Worm (Caenorhabditis elegans) whole organism, young adult: ENCODE measurements around the gene twk-23.

Experiments used
- B0019.2 ChIP-seq: fragments of 200-800 bp; sonication (Bioruptor generic); conservative IDR thresholded peaks from 2 replicates; pipeline ENCODE4 v1.3.6; 2022; ENCODE audit warnings: missing genetic modification reagents, missing genetic modification characterization, missing compliant biosample characterization
- B0035.1 ChIP-seq: sonication (generic microtip); optimal IDR thresholded peaks from 2 replicates; lab custom pipeline; 2016; ENCODE audit warnings: missing genetic modification characterization, mild to moderate bottlenecking, missing compliant biosample characterization, missing genotype, missing genetic modification reagents
- B0261.1 ChIP-seq: sonication (generic microtip); optimal IDR thresholded peaks from 2 replicates; lab custom pipeline; 2016; ENCODE audit warnings: mild to moderate bottlenecking, missing genetic modification characterization, moderate library complexity, missing compliant biosample characterization
- B0336.3 ChIP-seq: fragments of 200-800 bp; sonication (Bioruptor generic); IDR thresholded peaks from 2 replicates; pipeline ENCODE4 v1.3.6; 2022; ENCODE audit warnings: missing genetic modification characterization, missing compliant biosample characterization
- C06A6.2 ChIP-seq: fragments of 200-800 bp; sonication (Bioruptor generic); conservative IDR thresholded peaks from 2 replicates; pipeline ENCODE4 v1.3.6; 2022; ENCODE audit warnings: missing genetic modification characterization, missing compliant biosample characterization
- C17E4.6 ChIP-seq: fragments of 200-800 bp; sonication (Bioruptor generic); IDR thresholded peaks from 2 replicates; pipeline ENCODE4 v1.3.6; 2022; ENCODE audit warnings: missing genetic modification reagents, missing genetic modification characterization, missing compliant biosample characterization
- D2030.7 ChIP-seq: fragments of 200-800 bp; sonication (Bioruptor generic); IDR thresholded peaks from 2 replicates; pipeline ENCODE4 v1.3.6; 2022; ENCODE audit warnings: missing genetic modification reagents, missing genetic modification characterization, missing compliant biosample characterization
- F23B12.7 ChIP-seq: sonication (generic microtip); optimal IDR thresholded peaks from 2 replicates; lab custom pipeline; 2017; ENCODE audit warnings: missing genetic modification characterization, mild to moderate bottlenecking, missing compliant biosample characterization, antibody characterized with exemption, moderate library complexity; ENCODE audit not compliant: insufficient read depth
- F33H1.4 ChIP-seq: fragments of 200-800 bp; sonication (Bioruptor generic); IDR thresholded peaks from 2 replicates; pipeline ENCODE4 v1.3.6; 2022; ENCODE audit warnings: missing genetic modification reagents, missing genetic modification characterization, missing compliant biosample characterization
- F37B4.10 ChIP-seq: fragments of 200-800 bp; sonication (Bioruptor generic); IDR thresholded peaks from 2 replicates; pipeline ENCODE4 v1.3.6; 2022; ENCODE audit warnings: missing genetic modification characterization, missing compliant biosample characterization
- F39B2.1 ChIP-seq: fragments of 200-800 bp; sonication (Bioruptor generic); IDR thresholded peaks from 2 replicates; pipeline ENCODE4 v1.3.6; 2022; ENCODE audit warnings: missing genetic modification reagents, missing genetic modification characterization, missing compliant biosample characterization
- Y53F4B.3 ChIP-seq: fragments of 200-800 bp; sonication (Bioruptor generic); IDR thresholded peaks from 2 replicates; pipeline ENCODE4 v1.3.6; 2022; ENCODE audit warnings: missing genetic modification reagents, missing genetic modification characterization, missing compliant biosample characterization
- Y56A3A.18 ChIP-seq: fragments of 200-800 bp; sonication (Bioruptor generic); IDR thresholded peaks from 2 replicates; pipeline ENCODE4 v1.3.6; 2022; ENCODE audit warnings: missing genetic modification reagents, missing genetic modification characterization, missing compliant biosample characterization
- ZK185.1 ChIP-seq: sonication (generic microtip); optimal IDR thresholded peaks from 2 replicates; lab custom pipeline; 2016; ENCODE audit warnings: mild to moderate bottlenecking, missing genetic modification characterization, missing compliant biosample characterization; ENCODE audit not compliant: poor library complexity, severe bottlenecking
- ama-1 ChIP-seq, 3 experiments: fragments of 150-350 bp in 1 of 3; sonication (generic microtip) in 2 of 3; optimal IDR thresholded peaks; 2 replicates each; lab custom pipeline; 2014 to 2018; ENCODE audit warnings: missing biosample characterization in 2 of 3, missing genetic modification characterization in 2 of 3, missing genetic modification reagents in 2 of 3
- aptf-3 ChIP-seq: fragments of 200-800 bp; sonication (Bioruptor generic); IDR thresholded peaks from 2 replicates; pipeline ENCODE4 v1.3.6; 2022; ENCODE audit warnings: missing genetic modification characterization, missing compliant biosample characterization
- cebp-1 ChIP-seq, 2 experiments: fragments of 200-800 bp in 1 of 2; sonication (Bioruptor generic) in 1 of 2; sonication (generic microtip) in 1 of 2; IDR thresholded peaks in 1 of 2; optimal IDR thresholded peaks in 1 of 2; 2 replicates each; pipeline versions ENCODE4 v1.3.6 to Lab custom; 2017 to 2022; ENCODE audit warnings: missing compliant biosample characterization in 2 of 2, missing genetic modification characterization in 2 of 2, mild to moderate bottlenecking in 1 of 2, missing genetic modification reagents in 1 of 2, moderate library complexity in 1 of 2
- ceh-27 ChIP-seq: fragments of 200-800 bp; sonication (Bioruptor generic); optimal IDR thresholded peaks from 2 replicates; lab custom pipeline; 2018; ENCODE audit warnings: mild to moderate bottlenecking, missing genetic modification characterization, moderate library complexity, missing compliant biosample characterization
- ceh-40 ChIP-seq: fragments of 200-800 bp; sonication (Bioruptor generic); IDR thresholded peaks from 2 replicates; pipeline ENCODE4 v1.3.6; 2022; ENCODE audit warnings: missing genetic modification characterization, missing compliant biosample characterization
- ceh-79 ChIP-seq: sonication (generic microtip); optimal IDR thresholded peaks from 2 replicates; lab custom pipeline; 2017; ENCODE audit warnings: mild to moderate bottlenecking, missing genetic modification characterization, missing compliant biosample characterization
- chd-7 ChIP-seq: sonication (generic microtip); optimal IDR thresholded peaks from 2 replicates; lab custom pipeline; 2016; ENCODE audit warnings: mild to moderate bottlenecking, missing genetic modification characterization, moderate library complexity, missing compliant biosample characterization
- dox-1 ChIP-seq: fragments of 200-800 bp; sonication (Bioruptor generic); IDR thresholded peaks from 2 replicates; pipeline ENCODE4 v1.3.6; 2022; ENCODE audit warnings: missing genetic modification reagents, missing genetic modification characterization, missing compliant biosample characterization
- efl-1 ChIP-seq: fragments of 150-350 bp; optimal IDR thresholded peaks from 2 replicates; lab custom pipeline; 2014; ENCODE audit warnings: missing biosample characterization, missing genetic modification reagents, missing genetic modification characterization
- ets-4 ChIP-seq: fragments of 200-800 bp; sonication (Bioruptor generic); optimal IDR thresholded peaks from 2 replicates; lab custom pipeline; 2018; ENCODE audit warnings: mild to moderate bottlenecking, missing genetic modification characterization, missing compliant biosample characterization
- fkh-3 ChIP-seq: sonication (generic microtip); optimal IDR thresholded peaks from 2 replicates; lab custom pipeline; 2016; ENCODE audit warnings: mild to moderate bottlenecking, missing genetic modification characterization, missing compliant biosample characterization
- hmg-1.2 ChIP-seq: fragments of 200-800 bp; sonication (Bioruptor generic); IDR thresholded peaks from 2 replicates; pipeline ENCODE4 v1.3.6; 2022; ENCODE audit warnings: missing genetic modification reagents, missing genetic modification characterization, missing compliant biosample characterization
- hrde-1 ChIP-seq: sonication (generic microtip); optimal IDR thresholded peaks from 2 replicates; lab custom pipeline; 2016; ENCODE audit warnings: missing genetic modification characterization, mild to moderate bottlenecking, missing compliant biosample characterization, moderate library complexity, missing genotype, missing genetic modification reagents, borderline replicate concordance
- let-607 ChIP-seq, 2 experiments: fragments of 200-800 bp in 1 of 2; sonication (Bioruptor generic) in 1 of 2; sonication (generic microtip) in 1 of 2; optimal IDR thresholded peaks; 2 replicates each; lab custom pipeline; 2016 to 2018; ENCODE audit warnings: mild to moderate bottlenecking in 2 of 2, missing compliant biosample characterization in 2 of 2, missing genetic modification characterization in 2 of 2, moderate library complexity in 2 of 2, missing genotype in 1 of 2
- lin-26 ChIP-seq: fragments of 200-800 bp; sonication (Bioruptor generic); IDR thresholded peaks from 2 replicates; pipeline ENCODE4 v1.3.6; 2022; ENCODE audit warnings: missing genetic modification reagents, missing genetic modification characterization, missing compliant biosample characterization
- madf-10 ChIP-seq: sonication (generic microtip); optimal IDR thresholded peaks from 2 replicates; lab custom pipeline; 2016; ENCODE audit warnings: mild to moderate bottlenecking, missing genetic modification characterization, missing compliant biosample characterization
- mel-28 ChIP-seq: sonication (generic microtip); optimal IDR thresholded peaks from 2 replicates; lab custom pipeline; 2016; ENCODE audit warnings: borderline replicate concordance, mild to moderate bottlenecking, missing genetic modification characterization, missing compliant biosample characterization
- mxl-1 ChIP-seq: sonication (generic microtip); optimal IDR thresholded peaks from 2 replicates; lab custom pipeline; 2016; ENCODE audit warnings: missing genetic modification characterization, missing compliant biosample characterization
- nfyb-1 ChIP-seq: fragments of 200-800 bp; sonication (Bioruptor generic); IDR thresholded peaks from 2 replicates; pipeline ENCODE4 v1.3.6; 2022; ENCODE audit warnings: missing genetic modification reagents, missing genetic modification characterization, missing compliant biosample characterization
- nhr-179 ChIP-seq: sonication (generic microtip); optimal IDR thresholded peaks from 2 replicates; lab custom pipeline; 2016; ENCODE audit warnings: mild to moderate bottlenecking, missing genetic modification characterization, missing compliant biosample characterization
- nhr-80 ChIP-seq: sonication (generic microtip); optimal IDR thresholded peaks from 2 replicates; lab custom pipeline; 2016; ENCODE audit warnings: missing genetic modification characterization, missing compliant biosample characterization
- nhr-90 ChIP-seq: sonication (generic microtip); optimal IDR thresholded peaks from 2 replicates; lab custom pipeline; 2016; ENCODE audit warnings: missing genotype, mild to moderate bottlenecking, missing genetic modification characterization, missing compliant biosample characterization
- pha-4 ChIP-seq: fragments of 150-350 bp; sonication (generic microtip); optimal IDR thresholded peaks from 2 replicates; lab custom pipeline; 2014; ENCODE audit warnings: missing biosample characterization, missing genetic modification reagents, missing genetic modification characterization
- repo-1 ChIP-seq: sonication (generic microtip); optimal IDR thresholded peaks from 2 replicates; lab custom pipeline; 2017; ENCODE audit warnings: mild to moderate bottlenecking, missing genetic modification characterization, missing compliant biosample characterization
- sdz-38 ChIP-seq: sonication (generic microtip); optimal IDR thresholded peaks from 2 replicates; lab custom pipeline; 2016; ENCODE audit warnings: missing genotype, missing genetic modification characterization, missing compliant biosample characterization
- snpc-1.3 ChIP-seq: sonication (generic microtip); optimal IDR thresholded peaks from 2 replicates; lab custom pipeline; 2017; ENCODE audit warnings: missing genetic modification characterization, mild to moderate bottlenecking, missing compliant biosample characterization, antibody characterized with exemption, moderate library complexity, missing genotype, missing genetic modification reagents; ENCODE audit not compliant: insufficient read depth
- sptf-2 ChIP-seq: fragments of 200-800 bp; sonication (Bioruptor generic); optimal IDR thresholded peaks from 2 replicates; lab custom pipeline; 2018; ENCODE audit warnings: mild to moderate bottlenecking, missing genetic modification characterization, missing compliant biosample characterization
- tbp1 ChIP-seq: fragments of 200-800 bp; sonication (Bioruptor generic); optimal IDR thresholded peaks from 2 replicates; lab custom pipeline; 2018; ENCODE audit warnings: mild to moderate bottlenecking, missing genetic modification characterization, missing compliant biosample characterization
- tlf-1 ChIP-seq: fragments of 200-800 bp; sonication (Bioruptor generic); optimal IDR thresholded peaks from 2 replicates; lab custom pipeline; 2018; ENCODE audit warnings: mild to moderate bottlenecking, missing genetic modification characterization, missing compliant biosample characterization
- zfh-2 ChIP-seq: fragments of 200-800 bp; sonication (Bioruptor generic); conservative IDR thresholded peaks from 2 replicates; pipeline ENCODE4 v1.3.6; 2022; ENCODE audit warnings: missing genetic modification reagents, missing genetic modification characterization, missing compliant biosample characterization
- zim-3 ChIP-seq: sonication (generic microtip); optimal IDR thresholded peaks from 2 replicates; lab custom pipeline; 2017; ENCODE audit warnings: mild to moderate bottlenecking, missing genetic modification characterization, moderate library complexity, missing compliant biosample characterization
- ztf-18 ChIP-seq: sonication (generic microtip); optimal IDR thresholded peaks from 2 replicates; lab custom pipeline; 2016; ENCODE audit warnings: missing genotype, mild to moderate bottlenecking, missing genetic modification characterization, missing compliant biosample characterization

Gene twk-23

ce11 chrX:13785268-13785667, 38.1 kb downstream of the twk-23 start, which contains the start of gene F55F3.4:
TSS of gene F55F3.4 (plus strand) at chrX:13785568.
- TF ChIP-seq cebp-1 (GFP tag; IDR thresholded peaks at IDR 0.05; lab: Robert Waterston, UW) (no peak), cebp-1 (tag; optimal IDR thresholded peaks at IDR 0.05; lab: Kevin White, UChicago) (no peak), F39B2.1 (GFP tag; lab: Robert Waterston, UW) (no peak), ceh-79 (tag; lab: Kevin White, UChicago) (no peak), chd-7 (tag; lab: Kevin White, UChicago) (no peak), efl-1 (no peak), mxl-1 (tag; lab: Kevin White, UChicago) (no peak), B0336.3 (GFP tag; lab: Robert Waterston, UW) (no peak), ama-1 (optimal IDR thresholded peaks at IDR 0.05; lab: Kevin White, UChicago) (no peak), ama-1 (GFP tag; optimal IDR thresholded peaks at IDR 0.05; lab: Kevin White, UChicago) (no peak), repo-1 (tag; lab: Kevin White, UChicago) (no peak), zim-3 (tag; lab: Kevin White, UChicago) (no peak), F37B4.10 (no peak), D2030.7 (GFP tag; lab: Robert Waterston, UW) (no peak), snpc-1.3 (tag; lab: Kevin White, UChicago) (no peak), ets-4 (GFP tag; lab: Kevin White, UChicago) (no peak), lin-26 (GFP tag; lab: Robert Waterston, UW) (no peak), zfh-2 (GFP tag; lab: Robert Waterston, UW) (no peak), pha-4 (tag; lab: Kevin White, UChicago) (no peak), B0035.1 (tag; lab: Kevin White, UChicago) (no peak), nfyb-1 (GFP tag; lab: Robert Waterston, UW) (no peak), C17E4.6 (GFP tag; lab: Robert Waterston, UW) (no peak)

- peak; percentile 93 for TF ChIP-seq tbp1
- peak; percentile 56 for TF ChIP-seq ZK185.1 (tag; lab: Kevin White, UChicago)
- no peak for TF ChIP-seq nhr-80 (tag; lab: Kevin White, UChicago)
- peak; percentile 65; the same call in 1 of the 2 replicates for TF ChIP-seq ceh-40
- TF ChIP-seq hrde-1 = no peak
- TF ChIP-seq B0019.2 (GFP tag; lab: Robert Waterston, UW) = no peak
- TF ChIP-seq lin-26 (GFP tag; lab: Robert Waterston, UW) = peak; percentile 95
- peak; percentile 21 for TF ChIP-seq nhr-90 (tag; lab: Kevin White, UChicago)
- peak; percentile 2 for TF ChIP-seq ceh-27
- peak; percentile 71 for TF ChIP-seq sptf-2 (GFP tag; lab: Kevin White, UChicago)
- no peak for TF ChIP-seq snpc-1.3 (tag; lab: Kevin White, UChicago)
- TF ChIP-seq Y53F4B.3 (GFP tag; lab: Robert Waterston, UW) = no peak
- peak; percentile 36 for TF ChIP-seq F23B12.7 (tag; lab: Kevin White, UChicago)
- TF ChIP-seq madf-10 (tag; lab: Kevin White, UChicago) = peak; percentile 31
- TF ChIP-seq hmg-1.2 (GFP tag; lab: Robert Waterston, UW) = peak; percentile 68
- TF ChIP-seq ztf-18 (tag; lab: Kevin White, UChicago) = peak; percentile 11
- TF ChIP-seq fkh-3 (tag; lab: Kevin White, UChicago) = no peak
- no peak for TF ChIP-seq pha-4 (tag; lab: Kevin White, UChicago)
- no peak for TF ChIP-seq tlf-1 (GFP tag; lab: Kevin White, UChicago)
- no peak for TF ChIP-seq nhr-179
- TF ChIP-seq let-607 (tag; optimal IDR thresholded peaks at IDR 0.05; lab: Kevin White, UChicago) = no peak
- peak; percentile 68; the same call in 1 of the 2 replicates for TF ChIP-seq dox-1 (GFP tag; lab: Robert Waterston, UW)
- TF ChIP-seq aptf-3 (GFP tag; lab: Robert Waterston, UW) = no peak; the same call in 1 of the 2 replicates
- TF ChIP-seq Y56A3A.18 (GFP tag; lab: Robert Waterston, UW) = peak; percentile 54; the same call in 1 of the 2 replicates
- TF ChIP-seq mel-28 (tag; lab: Kevin White, UChicago) = no peak
- no peak for TF ChIP-seq F33H1.4
- TF ChIP-seq sdz-38 (tag; lab: Kevin White, UChicago) = no peak
- TF ChIP-seq B0261.1 (tag; lab: Kevin White, UChicago) = peak; percentile 65
- no peak for TF ChIP-seq C06A6.2 (GFP tag; lab: Robert Waterston, UW)
- TF ChIP-seq nfyb-1 (GFP tag; lab: Robert Waterston, UW) = no peak
Observed at ce11 chrX:13782074-13782462, 41.3 kb downstream of the twk-23 start.
